Worm (Caenorhabditis elegans) whole organism, young adult: ENCODE measurements around the gene srab-21.

Experiments used
- B0019.2 ChIP-seq: fragments of 200-800 bp; sonication (Bioruptor generic); conservative IDR thresholded peaks from 2 replicates; pipeline ENCODE4 v1.3.6; 2022; ENCODE audit warnings: missing genetic modification reagents, missing genetic modification characterization, missing compliant biosample characterization
- Y53F4B.3 ChIP-seq: fragments of 200-800 bp; sonication (Bioruptor generic); IDR thresholded peaks from 2 replicates; pipeline ENCODE4 v1.3.6; 2022; ENCODE audit warnings: missing genetic modification reagents, missing genetic modification characterization, missing compliant biosample characterization
- snpc-4 ChIP-seq, 5 experiments: fragments of 150-350 bp in 1 of 5; sonication (generic microtip) in 4 of 5; optimal IDR thresholded peaks; 2 replicates each; lab custom pipeline; 2014 to 2018; ENCODE audit warnings: missing genetic modification characterization in 5 of 5, missing biosample characterization in 3 of 5, antibody characterized with exemption in 2 of 5, mild to moderate bottlenecking in 2 of 5, missing compliant biosample characterization in 2 of 5, missing genotype in 2 of 5, moderate library complexity in 2 of 5, missing genetic modification reagents in 1 of 5

- TF ChIP-seq B0019.2, result no peak
- TF ChIP-seq snpc-4 (GFP tag; optimal IDR thresholded peaks at IDR 0.05; lab: Kevin White, UChicago), result no peak
- no peak for TF ChIP-seq snpc-4 (tag; optimal IDR thresholded peaks at IDR 0.05; lab: Kevin White, UChicago)
- TF ChIP-seq Y53F4B.3 (GFP tag; lab: Robert Waterston, UW), result no peak
These were observed 35.7 kb upstream of the srab-21 start, which contains the start of gene slc-28.2 for ce11 chrV:3459919-3460318.
